Fruit fly (Drosophila melanogaster) whole organism, embryonic: Measurements from ENCODE around the gene ind.

Experiments
- Atf6 ChIP-seq: fragments of 200-800 bp; sonication (Bioruptor generic); IDR thresholded peaks from 2 replicates; pipeline ENCODE4 v1.3.6; 2022; ENCODE audit warnings: missing biosample characterization, missing genetic modification characterization
- Bteb2 ChIP-seq: fragments of 200-800 bp; sonication (Bioruptor generic); optimal IDR thresholded peaks from 2 replicates; lab custom pipeline; 2016; ENCODE audit warnings: missing biosample characterization, missing genetic modification characterization
- CG10267 ChIP-seq: fragments of 200-800 bp; sonication (Bioruptor generic); optimal IDR thresholded peaks from 2 replicates; lab custom pipeline; 2018; ENCODE audit warnings: missing biosample characterization, mild to moderate bottlenecking, missing genetic modification characterization, moderate library complexity
- CG10431 ChIP-seq: fragments of 200-800 bp; sonication (Bioruptor generic); optimal IDR thresholded peaks from 3 replicates; lab custom pipeline; 2018; ENCODE audit warnings: missing biosample characterization, mild to moderate bottlenecking, missing genetic modification characterization
- CG11696 ChIP-seq: fragments of 200-800 bp; sonication (Bioruptor generic); IDR thresholded peaks from 2 replicates; pipeline ENCODE4 v1.3.6; 2022; ENCODE audit warnings: missing biosample characterization, missing genetic modification characterization
- CG12104 ChIP-seq: fragments of 200-800 bp; sonication (Bioruptor generic); optimal IDR thresholded peaks from 3 replicates; lab custom pipeline; 2016; ENCODE audit warnings: missing biosample characterization, missing genetic modification characterization
- CG13296 ChIP-seq: fragments of 200-800 bp; sonication (Bioruptor generic); optimal IDR thresholded peaks from 3 replicates; lab custom pipeline; 2018; ENCODE audit warnings: missing biosample characterization, mild to moderate bottlenecking, missing genetic modification characterization
- CG16813 ChIP-seq: fragments of 200-800 bp; sonication (Bioruptor generic); IDR thresholded peaks from 3 replicates; pipeline ENCODE4 v1.3.6; 2022; ENCODE audit warnings: missing biosample characterization, missing genetic modification characterization; ENCODE audit not compliant: partially characterized antibody
- CG31388 ChIP-seq: fragments of 200-800 bp; sonication (Bioruptor generic); optimal IDR thresholded peaks from 2 replicates; lab custom pipeline; 2016; ENCODE audit warnings: missing biosample characterization, missing genetic modification characterization
- CG31441 ChIP-seq: fragments of 200-800 bp; sonication (Bioruptor generic); IDR thresholded peaks from 2 replicates; pipeline ENCODE4 v1.3.6; 2022; ENCODE audit warnings: missing biosample characterization, missing genetic modification characterization
- CG32767 ChIP-seq: fragments of 200-800 bp; sonication (Bioruptor generic); IDR thresholded peaks from 2 replicates; pipeline ENCODE4 v1.3.6; 2022; ENCODE audit warnings: missing biosample characterization, missing genetic modification characterization
- CG3407 ChIP-seq: fragments of 200-800 bp; sonication (Bioruptor generic); optimal IDR thresholded peaks from 2 replicates; lab custom pipeline; 2018; ENCODE audit warnings: missing biosample characterization, mild to moderate bottlenecking, missing genetic modification characterization
- CG4282 ChIP-seq: fragments of 200-800 bp; sonication (Bioruptor generic); optimal IDR thresholded peaks from 2 replicates; lab custom pipeline; 2016; ENCODE audit warnings: missing biosample characterization, missing genetic modification characterization
- CG4617 ChIP-seq: fragments of 200-800 bp; sonication (Bioruptor generic); optimal IDR thresholded peaks from 3 replicates; lab custom pipeline; 2016; ENCODE audit warnings: missing biosample characterization, missing genetic modification characterization, borderline replicate concordance
- CG4820 ChIP-seq: fragments of 200-800 bp; sonication (Bioruptor generic); optimal IDR thresholded peaks from 3 replicates; lab custom pipeline; 2016; ENCODE audit warnings: missing biosample characterization, missing genetic modification characterization
- CG6854 ChIP-seq: fragments of 200-800 bp; sonication (Bioruptor generic); optimal IDR thresholded peaks from 3 replicates; lab custom pipeline; 2017; ENCODE audit warnings: missing biosample characterization, mild to moderate bottlenecking, missing genetic modification characterization
- CG7928 ChIP-seq: fragments of 200-800 bp; sonication (Bioruptor generic); optimal IDR thresholded peaks from 2 replicates; lab custom pipeline; 2017; ENCODE audit warnings: missing biosample characterization, mild to moderate bottlenecking, missing genetic modification characterization
- Dll ChIP-seq: fragments of 200-800 bp; sonication (Bioruptor generic); IDR thresholded peaks from 4 replicates; pipeline ENCODE4 v1.3.6; 2022; ENCODE audit warnings: missing biosample characterization, missing genetic modification characterization; ENCODE audit not compliant: partially characterized antibody
- Elba2 ChIP-seq: fragments of 200-800 bp; sonication (Bioruptor generic); optimal IDR thresholded peaks from 3 replicates; lab custom pipeline; 2016; ENCODE audit warnings: missing biosample characterization, missing genetic modification characterization
- Hr3 ChIP-seq: fragments of 200-800 bp; sonication (Bioruptor generic); optimal IDR thresholded peaks from 3 replicates; lab custom pipeline; 2016; ENCODE audit warnings: missing biosample characterization, missing genetic modification characterization
- Lhr ChIP-seq: fragments of 200-800 bp; sonication (Bioruptor generic); optimal IDR thresholded peaks from 3 replicates; lab custom pipeline; 2017; ENCODE audit warnings: mild to moderate bottlenecking, missing biosample characterization, missing genetic modification reagents, missing genetic modification characterization
- Lim3 ChIP-seq: fragments of 200-800 bp; sonication (Bioruptor generic); IDR thresholded peaks from 2 replicates; pipeline ENCODE4 v1.3.6; 2022; ENCODE audit warnings: missing biosample characterization, missing genetic modification characterization
- Mes4 ChIP-seq: fragments of 200-800 bp; sonication (Bioruptor generic); optimal IDR thresholded peaks from 2 replicates; lab custom pipeline; 2016; ENCODE audit warnings: missing biosample characterization, missing genetic modification characterization
- Pdp1 ChIP-seq, 2 experiments: fragments of 200-800 bp; sonication (Bioruptor generic); optimal IDR thresholded peaks; 3 replicates each; lab custom pipeline; 2016; ENCODE audit warnings: missing biosample characterization in 2 of 2, missing genetic modification characterization in 2 of 2, mild to moderate bottlenecking in 1 of 2, moderate library complexity in 1 of 2
- Rfx ChIP-seq: fragments of 200-800 bp; sonication (Bioruptor generic); IDR thresholded peaks from 2 replicates; pipeline ENCODE4 v1.3.6; 2022; ENCODE audit warnings: missing biosample characterization, missing genetic modification characterization
- Sox102F ChIP-seq: fragments of 200-800 bp; sonication (Bioruptor generic); optimal IDR thresholded peaks from 2 replicates; lab custom pipeline; 2018; ENCODE audit warnings: missing biosample characterization, mild to moderate bottlenecking, missing genetic modification characterization, moderate library complexity
- Sry-β ChIP-seq: fragments of 200-800 bp; sonication (Bioruptor generic); optimal IDR thresholded peaks from 2 replicates; lab custom pipeline; 2018; ENCODE audit warnings: missing biosample characterization, mild to moderate bottlenecking, missing genetic modification characterization, moderate library complexity
- Sry-δ ChIP-seq: fragments of 200-800 bp; sonication (Bioruptor generic); optimal IDR thresholded peaks from 2 replicates; lab custom pipeline; 2016; ENCODE audit warnings: missing biosample characterization, missing genetic modification characterization
- Vsx1 ChIP-seq: fragments of 200-800 bp; sonication (Bioruptor generic); optimal IDR thresholded peaks from 2 replicates; lab custom pipeline; 2017; ENCODE audit warnings: missing biosample characterization, mild to moderate bottlenecking, missing genetic modification characterization, missing genetic modification reagents
- YL-1 ChIP-seq: fragments of 200-800 bp; sonication (Bioruptor generic); optimal IDR thresholded peaks from 3 replicates; lab custom pipeline; 2017; ENCODE audit warnings: missing biosample characterization, mild to moderate bottlenecking, missing genetic modification characterization
- abd-A ChIP-seq: fragments of 200-800 bp; sonication (Bioruptor generic); optimal IDR thresholded peaks from 3 replicates; lab custom pipeline; 2019; ENCODE audit warnings: missing biosample characterization, mild to moderate bottlenecking, missing genetic modification characterization, moderate library complexity
- ac ChIP-seq: fragments of 200-800 bp; sonication (Bioruptor generic); optimal IDR thresholded peaks from 3 replicates; lab custom pipeline; 2017; ENCODE audit warnings: missing biosample characterization, mild to moderate bottlenecking, missing genetic modification characterization
- bsh ChIP-seq, 2 experiments: fragments of 200-800 bp; sonication (Bioruptor generic); optimal IDR thresholded peaks; 2 replicates each; lab custom pipeline; 2017 to 2018; ENCODE audit warnings: mild to moderate bottlenecking in 2 of 2, missing biosample characterization in 2 of 2, missing genetic modification characterization in 2 of 2, moderate library complexity in 1 of 2
- cato ChIP-seq: fragments of 200-800 bp; sonication (Bioruptor generic); optimal IDR thresholded peaks from 2 replicates; lab custom pipeline; 2016; ENCODE audit warnings: missing biosample characterization, missing genetic modification characterization, borderline replicate concordance
- ems ChIP-seq: fragments of 200-800 bp; sonication (Bioruptor generic); optimal IDR thresholded peaks from 3 replicates; lab custom pipeline; 2016; ENCODE audit warnings: missing biosample characterization, missing genetic modification characterization
- eyg ChIP-seq: fragments of 200-800 bp; sonication (Bioruptor generic); optimal IDR thresholded peaks from 3 replicates; lab custom pipeline; 2016; ENCODE audit warnings: missing biosample characterization, missing genetic modification characterization
- fu2 ChIP-seq: fragments of 200-800 bp; sonication (Bioruptor generic); optimal IDR thresholded peaks from 2 replicates; lab custom pipeline; 2016; ENCODE audit warnings: missing biosample characterization, missing genetic modification characterization
- gcm2 ChIP-seq: fragments of 200-800 bp; sonication (Bioruptor generic); optimal IDR thresholded peaks from 2 replicates; lab custom pipeline; 2016; ENCODE audit warnings: missing biosample characterization, missing genetic modification characterization
- grn ChIP-seq: fragments of 200-800 bp; sonication (Bioruptor generic); optimal IDR thresholded peaks from 3 replicates; lab custom pipeline; 2017; ENCODE audit warnings: missing biosample characterization, missing genetic modification characterization
- hb ChIP-seq: fragments of 200-800 bp; sonication (Bioruptor generic); IDR thresholded peaks from 3 replicates; pipeline ENCODE4 v1.3.6; 2022; ENCODE audit warnings: missing biosample characterization, missing genetic modification characterization; ENCODE audit not compliant: partially characterized antibody
- her ChIP-seq: fragments of 200-800 bp; sonication (Bioruptor generic); optimal IDR thresholded peaks from 2 replicates; lab custom pipeline; 2016; ENCODE audit warnings: missing biosample characterization, missing genetic modification characterization
- knrl ChIP-seq: fragments of 200-800 bp; sonication (Bioruptor generic); IDR thresholded peaks from 3 replicates; pipeline ENCODE4 v1.3.6; 2022; ENCODE audit warnings: missing biosample characterization, missing genetic modification characterization; ENCODE audit not compliant: partially characterized antibody
- mam ChIP-seq: fragments of 200-800 bp; sonication (Bioruptor generic); optimal IDR thresholded peaks from 3 replicates; lab custom pipeline; 2016; ENCODE audit warnings: missing biosample characterization, missing genetic modification characterization
- odd ChIP-seq: fragments of 200-800 bp; sonication (Bioruptor generic); optimal IDR thresholded peaks from 2 replicates; lab custom pipeline; 2017; ENCODE audit warnings: missing biosample characterization, mild to moderate bottlenecking, missing genetic modification characterization
- sd ChIP-seq: fragments of 200-800 bp; sonication (Bioruptor generic); optimal IDR thresholded peaks from 3 replicates; lab custom pipeline; 2018; ENCODE audit warnings: missing biosample characterization, mild to moderate bottlenecking, missing genetic modification characterization, moderate library complexity
- tio ChIP-seq: fragments of 200-800 bp; sonication (Bioruptor generic); optimal IDR thresholded peaks from 2 replicates; lab custom pipeline; 2017; ENCODE audit warnings: missing biosample characterization, missing genetic modification characterization, inconsistent platforms
- zen2 ChIP-seq: fragments of 200-800 bp; sonication (Bioruptor generic); IDR thresholded peaks from 3 replicates; pipeline ENCODE4 v1.3.6; 2022; ENCODE audit warnings: missing biosample characterization, missing genetic modification characterization; ENCODE audit not compliant: partially characterized antibody
- zfh2 ChIP-seq: fragments of 200-800 bp; sonication (Bioruptor generic); optimal IDR thresholded peaks from 2 replicates; lab custom pipeline; 2016; ENCODE audit warnings: missing biosample characterization, missing genetic modification characterization

ind gene

DNA sequence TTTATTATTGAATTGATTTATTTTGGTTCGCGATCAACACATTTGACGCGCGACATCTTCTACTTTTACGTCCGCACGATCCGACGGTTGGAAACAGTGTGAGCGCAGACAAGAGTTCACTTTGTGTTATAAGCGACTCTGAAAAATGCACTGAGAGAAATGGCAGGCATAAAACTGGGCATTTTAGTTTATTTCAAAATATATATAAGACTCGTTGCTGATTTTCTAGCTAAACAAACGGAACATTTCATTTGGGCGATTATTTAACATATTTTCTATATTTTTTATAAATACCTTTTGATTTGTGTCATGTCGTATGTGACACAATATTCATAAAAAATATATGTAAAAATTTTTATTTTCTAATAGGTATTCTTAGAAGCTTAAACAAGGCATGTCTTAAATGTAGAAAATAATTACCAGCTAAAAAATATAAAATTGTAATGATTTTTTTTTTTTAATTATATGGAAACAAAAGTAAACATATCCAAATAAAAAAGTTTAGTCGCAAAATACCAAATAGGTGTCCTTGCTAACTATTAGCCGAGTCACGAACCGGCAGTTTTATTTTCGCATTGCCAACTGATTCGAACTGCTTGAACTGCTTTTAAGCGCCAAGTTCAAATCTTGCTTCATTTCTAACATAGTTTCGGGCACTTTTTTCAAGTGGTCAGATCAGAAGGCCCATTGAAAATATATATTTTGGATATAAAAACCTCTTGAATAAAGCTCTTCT is 29.6 kb downstream of the ind start, which contains the start of gene Reck (continued):
- TF ChIP-seq CG31388 (GFP tag; lab: Kevin White, UChicago) = peak; percentile 12
- TF ChIP-seq CG13296 (GFP tag; lab: Kevin White, UChicago) = peak; percentile 82
- TF ChIP-seq Vsx1 (GFP tag; lab: Kevin White, UChicago) = peak; percentile 60
- peak; percentile 63 for TF ChIP-seq ac (GFP tag; lab: Kevin White, UChicago)
- peak; percentile 80; the same call in 1 of the 2 replicates for TF ChIP-seq Atf6 (GFP tag; lab: Robert Waterston, UW)
- peak; percentile 83 for TF ChIP-seq tio
- TF ChIP-seq CG12104 (GFP tag; lab: Kevin White, UChicago) = peak; percentile 87
- TF ChIP-seq zen2 (GFP tag; lab: Robert Waterston, UW) = no peak
- TF ChIP-seq Sox102F = peak; percentile 90
- TF ChIP-seq Sry-β (GFP tag; lab: Kevin White, UChicago) = no peak
- peak; percentile 77 to 89 for TF ChIP-seq bsh (GFP tag; optimal IDR thresholded peaks at IDR 0.05; lab: Kevin White, UChicago)
- peak; percentile 61 for TF ChIP-seq CG11696 (GFP tag; lab: Robert Waterston, UW)
- peak; percentile 59 for TF ChIP-seq Bteb2 (GFP tag; lab: Kevin White, UChicago)
- no peak for TF ChIP-seq hb (GFP tag; lab: Robert Waterston, UW)
- peak; percentile 1 for TF ChIP-seq CG4617
- peak; percentile 46 to 81 for TF ChIP-seq Pdp1 (GFP tag; optimal IDR thresholded peaks at IDR 0.05; lab: Kevin White, UChicago)
- TF ChIP-seq YL-1 (GFP tag; lab: Kevin White, UChicago) = no peak
- no peak for TF ChIP-seq eyg (GFP tag; lab: Kevin White, UChicago)
- peak; percentile 2 for TF ChIP-seq Sry-δ (GFP tag; lab: Kevin White, UChicago)
- TF ChIP-seq cato (GFP tag; lab: Kevin White, UChicago) = peak; percentile 43
- peak; percentile 76 for TF ChIP-seq Rfx (GFP tag; lab: Robert Waterston, UW)
- no peak for TF ChIP-seq zfh2 (GFP tag; lab: Kevin White, UChicago)
- TF ChIP-seq CG32767 (GFP tag; lab: Robert Waterston, UW) = 0 out of 2 replicates have a peak, but pooled peaks have one; percentile 19
- TF ChIP-seq Lhr (GFP tag; lab: Kevin White, UChicago) = no peak
- TF ChIP-seq knrl (GFP tag; lab: Robert Waterston, UW) = peak; percentile 52; the same call in 1 of the 3 replicates
- TF ChIP-seq abd-A = no peak
- TF ChIP-seq CG6854 (GFP tag; lab: Kevin White, UChicago) = peak; percentile 75
- TF ChIP-seq Mes4 = no peak
- peak; percentile 80 for TF ChIP-seq Hr3 (GFP tag; lab: Kevin White, UChicago)
- TF ChIP-seq CG3407 (GFP tag; lab: Kevin White, UChicago) = peak; percentile 47
- TF ChIP-seq CG16813 (GFP tag; lab: Robert Waterston, UW) = no peak
- no peak for TF ChIP-seq her (GFP tag; lab: Kevin White, UChicago)
- no peak for TF ChIP-seq CG4282 (GFP tag; lab: Kevin White, UChicago)
- TF ChIP-seq Lim3 = no peak
- peak; percentile 70 for TF ChIP-seq odd (GFP tag; lab: Kevin White, UChicago)
- TF ChIP-seq gcm2 (GFP tag; lab: Kevin White, UChicago) = peak; percentile 12
- no peak for TF ChIP-seq Elba2 (GFP tag; lab: Kevin White, UChicago)
- no peak for TF ChIP-seq fu2 (GFP tag; lab: Kevin White, UChicago)
- TF ChIP-seq CG7928 = peak; percentile 5
- TF ChIP-seq ems (GFP tag; lab: Kevin White, UChicago) = peak; percentile 50
- peak; percentile 19 for TF ChIP-seq CG10431 (GFP tag; lab: Kevin White, UChicago)
- peak; percentile 3 for TF ChIP-seq sd (tag; lab: Kevin White, UChicago)
- TF ChIP-seq CG4820 = peak; percentile 78
- peak; percentile 90 for TF ChIP-seq CG31441
- TF ChIP-seq grn (GFP tag; lab: Kevin White, UChicago) = peak; percentile 35
- no peak for TF ChIP-seq Dll (GFP tag; lab: Robert Waterston, UW)
- TF ChIP-seq CG10267 (tag; lab: Kevin White, UChicago) = peak; percentile 88
- peak; percentile 56 for TF ChIP-seq mam (GFP tag; lab: Kevin White, UChicago)
